Worm (Caenorhabditis elegans): ENCODE data around the gene fkh-6.

ce11 chrII:4392526-4393057, 9.4 kb upstream of the fkh-6 start, which contains the start of gene mlt-7:
- TF ChIP-seq elt-3 (tag; optimal IDR thresholded peaks at IDR 0.05) (no peak), nhr-23 (tag; optimal IDR thresholded peaks at IDR 0.05) (no peak), ztf-11 (tag; optimal IDR thresholded peaks at IDR 0.05) (no peak), nhr-237 (tag; optimal IDR thresholded peaks at IDR 0.05) (no peak), sma-3 (GFP tag; optimal IDR thresholded peaks at IDR 0.05) (no peak), unc-62 (GFP tag; optimal IDR thresholded peaks at IDR 0.05) (no peak), ztf-4 (tag; optimal IDR thresholded peaks at IDR 0.05) (no peak), fos-1 (tag; optimal IDR thresholded peaks at IDR 0.05) (no peak), dmd-4 (tag; optimal IDR thresholded peaks at IDR 0.05) (no peak), nhr-11 (tag; optimal IDR thresholded peaks at IDR 0.05) (no peak), nhr-129 (tag; optimal IDR thresholded peaks at IDR 0.05) (no peak), elt-1 (tag; optimal IDR thresholded peaks at IDR 0.05) (no peak)

All from whole organism, L2 larva.